Fruit fly (Drosophila melanogaster) whole organism, embryonic: ENCODE measurements around the gene Nf-YC.

Experiments used
- CG11456 ChIP-seq: fragments of 200-800 bp; sonication (Bioruptor generic); IDR thresholded peaks from 3 replicates; pipeline ENCODE4 v1.3.6; 2022; ENCODE audit warnings: missing biosample characterization, missing genetic modification characterization
- CG12659 ChIP-seq: fragments of 200-800 bp; sonication (Bioruptor generic); optimal IDR thresholded peaks from 3 replicates; lab custom pipeline; 2017; ENCODE audit warnings: mild to moderate bottlenecking, missing biosample characterization, missing genetic modification reagents, missing genetic modification characterization
- CG14965 ChIP-seq: fragments of 200-800 bp; sonication (Bioruptor generic); optimal IDR thresholded peaks from 2 replicates; lab custom pipeline; 2016; ENCODE audit warnings: missing biosample characterization, missing genetic modification characterization, borderline replicate concordance
- CG15269 ChIP-seq: fragments of 200-800 bp; sonication (Bioruptor generic); optimal IDR thresholded peaks from 2 replicates; lab custom pipeline; 2018; ENCODE audit warnings: missing biosample characterization, mild to moderate bottlenecking, missing genetic modification characterization, moderate library complexity
- CG15479 ChIP-seq: fragments of 200-800 bp; sonication (Bioruptor generic); optimal IDR thresholded peaks from 3 replicates; lab custom pipeline; 2019; ENCODE audit warnings: missing biosample characterization, mild to moderate bottlenecking, missing genetic modification characterization, moderate library complexity
- CG17186 ChIP-seq: fragments of 200-800 bp; sonication (Bioruptor generic); optimal IDR thresholded peaks from 3 replicates; lab custom pipeline; 2017; ENCODE audit warnings: missing biosample characterization, missing genetic modification reagents, missing genetic modification characterization
- CG17385 ChIP-seq: fragments of 200-800 bp; sonication (Bioruptor generic); optimal IDR thresholded peaks from 3 replicates; lab custom pipeline; 2018; ENCODE audit warnings: missing biosample characterization, mild to moderate bottlenecking, missing genetic modification characterization
- CG17829 ChIP-seq: fragments of 200-800 bp; optimal IDR thresholded peaks from 2 replicates; lab custom pipeline; 2019; ENCODE audit warnings: missing biosample characterization, mild to moderate bottlenecking, missing genetic modification characterization, moderate library complexity
- CG1832 ChIP-seq: fragments of 200-800 bp; sonication (Bioruptor generic); optimal IDR thresholded peaks from 2 replicates; lab custom pipeline; 2017; ENCODE audit warnings: missing biosample characterization, mild to moderate bottlenecking, missing genetic modification characterization, inconsistent platforms
- CG18476 ChIP-seq: fragments of 200-800 bp; sonication (Bioruptor generic); optimal IDR thresholded peaks from 2 replicates; lab custom pipeline; 2016; ENCODE audit warnings: missing biosample characterization, mild to moderate bottlenecking, missing genetic modification characterization
- CG2202 ChIP-seq: fragments of 200-800 bp; sonication (Bioruptor generic); optimal IDR thresholded peaks from 2 replicates; lab custom pipeline; 2018; ENCODE audit warnings: missing biosample characterization, mild to moderate bottlenecking, missing genetic modification characterization
- CG30403 ChIP-seq: fragments of 200-800 bp; sonication (Bioruptor generic); optimal IDR thresholded peaks from 3 replicates; lab custom pipeline; 2016; ENCODE audit warnings: missing biosample characterization, missing genetic modification characterization
- CG31224 ChIP-seq: fragments of 200-800 bp; sonication (Bioruptor generic); IDR thresholded peaks from 2 replicates; pipeline ENCODE4 v1.3.6; 2022; ENCODE audit warnings: missing biosample characterization, missing genetic modification characterization
- CG34422 ChIP-seq: fragments of 200-800 bp; sonication (Bioruptor generic); IDR thresholded peaks from 3 replicates; pipeline ENCODE4 v1.3.6; 2022; ENCODE audit warnings: missing biosample characterization, missing genetic modification characterization
- CG4730 ChIP-seq: fragments of 200-800 bp; sonication (Bioruptor generic); IDR thresholded peaks from 2 replicates; pipeline ENCODE4 v1.3.6; 2022; ENCODE audit warnings: missing biosample characterization, missing genetic modification characterization
- CG6689 ChIP-seq: fragments of 200-800 bp; sonication (Bioruptor generic); IDR thresholded peaks from 2 replicates; pipeline ENCODE4 v1.3.6; 2022; ENCODE audit warnings: missing biosample characterization, missing genetic modification characterization
- CG9727 ChIP-seq: fragments of 200-800 bp; sonication (Bioruptor generic); optimal IDR thresholded peaks from 3 replicates; lab custom pipeline; 2017; ENCODE audit warnings: missing biosample characterization, mild to moderate bottlenecking, missing genetic modification characterization
- CG9817 ChIP-seq: fragments of 200-800 bp; sonication (Bioruptor generic); optimal IDR thresholded peaks from 2 replicates; lab custom pipeline; 2018; ENCODE audit warnings: missing biosample characterization, mild to moderate bottlenecking, missing genetic modification characterization, moderate library complexity
- Chrac-16 ChIP-seq: fragments of 200-800 bp; sonication (Bioruptor generic); optimal IDR thresholded peaks from 3 replicates; lab custom pipeline; 2016; ENCODE audit warnings: missing biosample characterization, missing genetic modification characterization
- Deaf1 ChIP-seq: fragments of 200-800 bp; optimal IDR thresholded peaks from 3 replicates; lab custom pipeline; 2019; ENCODE audit warnings: missing biosample characterization, mild to moderate bottlenecking, missing genetic modification characterization, moderate library complexity
- Elba2 ChIP-seq: fragments of 200-800 bp; sonication (Bioruptor generic); optimal IDR thresholded peaks from 3 replicates; lab custom pipeline; 2016; ENCODE audit warnings: missing biosample characterization, missing genetic modification characterization
- Fer3 ChIP-seq: fragments of 200-800 bp; sonication (Bioruptor generic); optimal IDR thresholded peaks from 2 replicates; lab custom pipeline; 2018; ENCODE audit warnings: missing biosample characterization, mild to moderate bottlenecking, missing genetic modification characterization, moderate library complexity
- Gsc ChIP-seq: fragments of 200-800 bp; sonication (Bioruptor generic); IDR thresholded peaks from 2 replicates; pipeline ENCODE4 v1.3.6; 2022; ENCODE audit warnings: missing biosample characterization, missing genetic modification characterization
- Hr78 ChIP-seq, 2 experiments: fragments of 200-800 bp in 1 of 2; fragments of >200 bp in 1 of 2; sonication (Bioruptor generic) in 1 of 2; optimal IDR thresholded peaks; 2 replicates each; lab custom pipeline; 2017 to 2019; ENCODE audit warnings: missing biosample characterization in 2 of 2, missing genetic modification characterization in 2 of 2, mild to moderate bottlenecking in 1 of 2, moderate library complexity in 1 of 2
- Kr ChIP-seq: fragments of 200-800 bp; sonication (Bioruptor generic); optimal IDR thresholded peaks from 2 replicates; lab custom pipeline; 2017; ENCODE audit warnings: missing biosample characterization, mild to moderate bottlenecking, missing genetic modification characterization
- MTF-1 ChIP-seq: fragments of 200-800 bp; sonication (Bioruptor generic); optimal IDR thresholded peaks from 2 replicates; lab custom pipeline; 2018; ENCODE audit warnings: missing biosample characterization, mild to moderate bottlenecking, missing genetic modification characterization, borderline replicate concordance
- NC2α ChIP-seq: fragments of 200-800 bp; sonication (Bioruptor generic); optimal IDR thresholded peaks from 2 replicates; lab custom pipeline; 2016; ENCODE audit warnings: missing biosample characterization, missing genetic modification characterization
- Neu2 ChIP-seq: fragments of 200-800 bp; sonication (Bioruptor generic); optimal IDR thresholded peaks from 3 replicates; lab custom pipeline; 2016; ENCODE audit warnings: missing biosample characterization, missing genetic modification characterization, borderline replicate concordance
- al ChIP-seq: fragments of 200-800 bp; sonication (Bioruptor generic); IDR thresholded peaks from 2 replicates; pipeline ENCODE4 v1.3.6; 2022; ENCODE audit warnings: missing biosample characterization, missing genetic modification characterization
- bsh ChIP-seq, 2 experiments: fragments of 200-800 bp; sonication (Bioruptor generic); optimal IDR thresholded peaks; 2 replicates each; lab custom pipeline; 2017 to 2018; ENCODE audit warnings: mild to moderate bottlenecking in 2 of 2, missing biosample characterization in 2 of 2, missing genetic modification characterization in 2 of 2, moderate library complexity in 1 of 2
- chif ChIP-seq, 2 experiments: fragments of 200-800 bp; sonication (Bioruptor generic); optimal IDR thresholded peaks; 3 replicates each; lab custom pipeline; 2016; ENCODE audit warnings: missing biosample characterization in 2 of 2, missing genetic modification characterization in 2 of 2
- dimm ChIP-seq: fragments of 200-800 bp; sonication (Bioruptor generic); IDR thresholded peaks from 2 replicates; pipeline ENCODE4 v1.3.6; 2022; ENCODE audit warnings: missing biosample characterization, missing genetic modification characterization
- gsb-n ChIP-seq: fragments of 200-800 bp; sonication (Bioruptor generic); optimal IDR thresholded peaks from 3 replicates; lab custom pipeline; 2018; ENCODE audit warnings: missing biosample characterization, mild to moderate bottlenecking, missing genetic modification characterization
- hkb ChIP-seq, 2 experiments: fragments of 200-800 bp in 1 of 2; fragments of >200 bp in 1 of 2; sonication (Bioruptor generic) in 1 of 2; IDR thresholded peaks in 1 of 2; optimal IDR thresholded peaks in 1 of 2; 2 replicates each; pipeline versions ENCODE4 v1.3.6 to Lab custom; 2017 to 2022; ENCODE audit warnings: missing biosample characterization in 1 of 2, missing genetic modification characterization in 1 of 2
- jumu ChIP-seq: fragments of 200-800 bp; sonication (Bioruptor generic); optimal IDR thresholded peaks from 3 replicates; lab custom pipeline; 2016; ENCODE audit warnings: missing biosample characterization, missing genetic modification characterization
- pnt ChIP-seq: fragments of 200-800 bp; sonication (Bioruptor generic); optimal IDR thresholded peaks from 3 replicates; lab custom pipeline; 2016; ENCODE audit warnings: missing biosample characterization, missing genetic modification characterization
- pzg ChIP-seq: fragments of 200-800 bp; sonication (Bioruptor generic); optimal IDR thresholded peaks from 3 replicates; lab custom pipeline; 2018; ENCODE audit warnings: missing biosample characterization, mild to moderate bottlenecking, missing genetic modification characterization, moderate library complexity
- repo ChIP-seq: fragments of 200-800 bp; sonication (Bioruptor generic); optimal IDR thresholded peaks from 2 replicates; lab custom pipeline; 2016; ENCODE audit warnings: missing biosample characterization, missing genetic modification characterization
- sug ChIP-seq: fragments of 200-800 bp; optimal IDR thresholded peaks from 2 replicates; lab custom pipeline; 2019; ENCODE audit warnings: missing biosample characterization, mild to moderate bottlenecking, missing genetic modification characterization, moderate library complexity
- tap ChIP-seq: fragments of 200-800 bp; optimal IDR thresholded peaks from 3 replicates; lab custom pipeline; 2019; ENCODE audit warnings: missing biosample characterization, mild to moderate bottlenecking, missing genetic modification characterization, moderate library complexity
- trh ChIP-seq: fragments of 200-800 bp; sonication (Bioruptor generic); optimal IDR thresholded peaks from 2 replicates; lab custom pipeline; 2016; ENCODE audit warnings: missing biosample characterization, missing genetic modification characterization
- tx ChIP-seq: fragments of 200-800 bp; sonication (Bioruptor generic); optimal IDR thresholded peaks from 2 replicates; lab custom pipeline; 2016; ENCODE audit warnings: missing biosample characterization, missing genetic modification characterization
- unc-4 ChIP-seq: fragments of 200-800 bp; sonication (Bioruptor generic); IDR thresholded peaks from 2 replicates; pipeline ENCODE4 v1.3.6; 2022; ENCODE audit warnings: missing biosample characterization, missing genetic modification characterization; ENCODE audit not compliant: partially characterized antibody
- unpg ChIP-seq: fragments of 200-800 bp; sonication (Bioruptor generic); optimal IDR thresholded peaks from 3 replicates; lab custom pipeline; 2018; ENCODE audit warnings: missing biosample characterization, mild to moderate bottlenecking, missing genetic modification characterization, moderate library complexity
- wek ChIP-seq: fragments of 200-800 bp; sonication (Bioruptor generic); optimal IDR thresholded peaks from 3 replicates; lab custom pipeline; 2018; ENCODE audit warnings: missing biosample characterization, mild to moderate bottlenecking, missing genetic modification characterization, moderate library complexity
- z ChIP-seq: fragments of 200-800 bp; sonication (Bioruptor generic); IDR thresholded peaks from 3 replicates; pipeline ENCODE4 v1.3.6; 2022; ENCODE audit warnings: missing biosample characterization, missing genetic modification characterization

Gene Nf-YC

DNA sequence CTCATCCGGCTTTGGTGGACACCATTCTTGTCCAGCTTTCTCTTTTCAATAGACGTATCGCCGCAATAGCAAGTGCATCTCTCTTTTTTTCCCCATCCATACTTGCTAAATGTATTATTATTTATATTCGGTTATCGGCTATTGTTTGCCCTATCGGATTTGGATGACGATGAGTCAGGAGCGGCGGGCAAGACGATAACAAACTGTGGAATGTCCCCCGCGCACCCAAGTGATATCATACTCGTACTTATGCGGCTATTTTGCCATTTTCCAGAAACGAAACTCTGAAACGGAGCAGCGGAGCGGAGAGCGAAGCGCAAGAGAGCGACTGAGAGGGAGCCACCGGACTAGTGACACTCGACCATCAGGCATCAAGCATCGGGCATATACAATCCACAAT, 15.3 kb downstream of the Nf-YC start (continued):
- TF ChIP-seq hkb (optimal IDR thresholded peaks at IDR 0.05; lab: Kevin White, UChicago) (no peak), hkb (GFP tag; IDR thresholded peaks at IDR 0.05; lab: Robert Waterston, UW) (no peak), al (GFP tag; lab: Robert Waterston, UW) (no peak), sug (tag; lab: Kevin White, UChicago) (peak; percentile 89), pnt (no peak)

DNA sequence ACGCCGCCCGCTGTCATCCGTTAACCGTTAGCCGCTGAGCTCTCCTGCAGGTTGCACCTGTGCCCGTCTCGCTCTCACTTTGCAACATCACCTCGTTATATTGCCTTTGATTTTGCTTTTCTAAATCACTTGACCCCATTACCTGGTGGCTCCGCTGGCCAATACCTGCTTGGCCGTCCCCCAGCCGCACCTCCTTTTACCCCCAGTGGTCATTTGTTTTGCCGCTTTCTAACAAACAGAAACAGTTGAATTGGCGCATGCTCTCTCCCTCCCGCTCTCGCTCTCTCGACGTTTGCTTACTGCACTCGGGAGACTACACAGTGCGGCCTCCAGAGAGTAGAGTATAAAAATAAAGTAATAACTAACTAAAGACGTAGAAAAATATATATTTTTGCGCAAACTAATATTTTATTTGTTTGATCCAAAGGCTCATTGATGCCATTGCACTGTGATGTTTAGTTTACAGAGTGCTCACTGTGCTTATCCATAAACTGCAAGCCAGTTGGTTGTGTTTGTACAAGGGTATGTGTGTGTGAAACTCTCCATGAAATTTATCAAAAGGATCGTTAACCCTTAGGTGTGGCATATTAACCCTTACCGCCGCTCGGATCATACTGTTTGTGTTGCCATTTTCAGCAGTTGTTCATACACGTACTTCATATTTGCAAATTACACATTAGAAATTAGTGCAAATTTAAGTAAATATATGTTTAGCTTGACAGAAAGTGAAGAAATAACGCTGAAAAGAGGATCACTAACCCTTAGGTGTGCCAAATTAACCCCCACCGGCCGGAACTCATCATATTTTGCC, 16.0 kb downstream of the Nf-YC start:
- peak; percentile 12 for TF ChIP-seq Elba2 (GFP tag; lab: Kevin White, UChicago)
- TF ChIP-seq CG6689 (GFP tag; lab: Robert Waterston, UW), result peak; percentile 90
- peak; percentile 39 for TF ChIP-seq CG2202 (tag; lab: Kevin White, UChicago)
- peak; percentile 29 for TF ChIP-seq CG15479 (GFP tag; lab: Kevin White, UChicago)
- TF ChIP-seq Kr (GFP tag; lab: Kevin White, UChicago), result no peak
- no peak for TF ChIP-seq pzg (GFP tag; lab: Kevin White, UChicago)
- TF ChIP-seq CG9817, result peak; percentile 58
- peak; percentile 68; the same call in 1 of the 2 replicates for TF ChIP-seq CG31224 (GFP tag; lab: Robert Waterston, UW)
- TF ChIP-seq Chrac-16 (GFP tag; lab: Kevin White, UChicago), result peak; percentile 77
- TF ChIP-seq CG34422, result peak; percentile 87
- TF ChIP-seq Gsc (GFP tag; lab: Robert Waterston, UW), result peak; percentile 67; the same call in 1 of the 2 replicates
- no peak for TF ChIP-seq repo (GFP tag; lab: Kevin White, UChicago)
- TF ChIP-seq Fer3 (tag; lab: Kevin White, UChicago), result peak; percentile 78
- TF ChIP-seq CG17385 (GFP tag; lab: Kevin White, UChicago), result peak; percentile 52
- peak; percentile 29 for TF ChIP-seq NC2α (GFP tag; lab: Kevin White, UChicago)
- peak; percentile 53 for TF ChIP-seq CG1832 (GFP tag; lab: Kevin White, UChicago)
- no peak for TF ChIP-seq tap
- peak; percentile 16 for TF ChIP-seq CG17186 (GFP tag; lab: Kevin White, UChicago)
- no peak for TF ChIP-seq unpg (GFP tag; lab: Kevin White, UChicago)
- peak; percentile 55 for TF ChIP-seq jumu (GFP tag; lab: Kevin White, UChicago)
- no peak for TF ChIP-seq Deaf1
- TF ChIP-seq Hr78 (GFP tag; optimal IDR thresholded peaks at IDR 0.05; lab: Kevin White, UChicago), result no peak
- TF ChIP-seq CG15269 (tag; lab: Kevin White, UChicago), result no peak
- peak; percentile 76 for TF ChIP-seq dimm
- no peak for TF ChIP-seq z (GFP tag; lab: Robert Waterston, UW)
- peak; percentile 82 for TF ChIP-seq CG11456
- TF ChIP-seq chif (GFP tag; optimal IDR thresholded peaks at IDR 0.05; lab: Kevin White, UChicago), result peak; percentile 57 to 81
- no peak for TF ChIP-seq CG14965
- peak; percentile 42 for TF ChIP-seq tx (GFP tag; lab: Kevin White, UChicago)
- no peak for TF ChIP-seq trh (GFP tag; lab: Kevin White, UChicago)
- TF ChIP-seq CG9727 (GFP tag; lab: Kevin White, UChicago), result peak; percentile 81
- peak; percentile 79 for TF ChIP-seq CG17829 (tag; lab: Kevin White, UChicago)
- TF ChIP-seq bsh (GFP tag; optimal IDR thresholded peaks at IDR 0.05; lab: Kevin White, UChicago), result peak; percentile 30 to 81
- TF ChIP-seq CG18476 (GFP tag; lab: Kevin White, UChicago), result peak; percentile 67
- TF ChIP-seq gsb-n, result no peak
- no peak for TF ChIP-seq Neu2 (GFP tag; lab: Kevin White, UChicago)
- peak; percentile 47 for TF ChIP-seq wek (GFP tag; lab: Kevin White, UChicago)
- peak; percentile 78 for TF ChIP-seq CG30403 (GFP tag; lab: Kevin White, UChicago)
- TF ChIP-seq MTF-1 (GFP tag; lab: Kevin White, UChicago), result peak; percentile 33
- TF ChIP-seq unc-4 (GFP tag; lab: Robert Waterston, UW), result no peak
- TF ChIP-seq CG12659, result peak; percentile 74
- peak; percentile 85 for TF ChIP-seq CG4730 (GFP tag; lab: Robert Waterston, UW)
